Fruit fly (Drosophila melanogaster) whole organism, wandering third instar larva: ENCODE measurements around the gene CG9986.

Experiments
- HLH106 ChIP-seq: fragments of 200-800 bp; optimal IDR thresholded peaks from 3 replicates; lab custom pipeline; 2019; ENCODE audit warnings: missing biosample characterization, mild to moderate bottlenecking, missing genetic modification characterization, moderate library complexity
- Myc ChIP-seq: fragments of >200 bp; optimal IDR thresholded peaks from 2 replicates; lab custom pipeline; 2017
- N ChIP-seq: fragments of >200 bp; optimal IDR thresholded peaks from 2 replicates; lab custom pipeline; 2018; ENCODE audit warnings: missing biosample characterization, missing external identifiers, missing genetic modification characterization
- fru ChIP-seq: fragments of 200-800 bp; sonication (Bioruptor generic); optimal IDR thresholded peaks from 3 replicates; lab custom pipeline; 2016; ENCODE audit warnings: missing biosample characterization, mild to moderate bottlenecking, missing genetic modification characterization
- lola ChIP-seq: fragments of >200 bp; optimal IDR thresholded peaks from 2 replicates; lab custom pipeline; 2017; ENCODE audit warnings: missing biosample characterization, missing genetic modification characterization
- psq ChIP-seq: fragments of 200-800 bp; sonication (Bioruptor generic); optimal IDR thresholded peaks from 3 replicates; lab custom pipeline; 2017; ENCODE audit warnings: missing biosample characterization, mild to moderate bottlenecking, missing genetic modification characterization, moderate library complexity
- rgr ChIP-seq: fragments of 200-800 bp; sonication (Bioruptor generic); optimal IDR thresholded peaks from 3 replicates; lab custom pipeline; 2016; ENCODE audit warnings: missing biosample characterization, mild to moderate bottlenecking, missing genetic modification characterization
- usp ChIP-seq: fragments of >200 bp; optimal IDR thresholded peaks from 2 replicates; lab custom pipeline; 2017; ENCODE audit warnings: missing biosample characterization, missing genetic modification characterization

DNA sequence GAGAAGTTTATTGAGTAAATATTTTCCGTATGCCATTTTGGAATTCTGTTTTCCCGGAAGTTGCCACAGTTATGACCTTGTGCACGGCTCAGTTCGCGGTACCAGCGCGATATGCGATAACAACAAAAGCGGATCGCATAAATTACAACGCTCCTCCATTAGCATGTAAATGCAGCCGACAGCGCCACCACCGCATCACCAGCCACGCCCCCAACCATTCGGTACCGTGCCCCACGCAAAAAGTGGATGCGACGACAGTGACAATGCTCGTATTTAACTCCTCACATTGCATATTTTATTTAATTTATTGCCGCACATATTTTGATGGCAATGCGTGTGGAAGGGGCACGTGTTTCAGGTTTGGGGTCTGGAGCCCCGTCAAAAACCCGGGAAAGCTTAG lies 17.2 kb downstream of the CG9986 start:
- TF ChIP-seq Myc (no peak), psq (GFP tag; lab: Kevin White, UChicago) (no peak), N (GFP tag; lab: Kevin White, UChicago) (no peak), fru (no peak), lola (no peak), usp (GFP tag; lab: Kevin White, UChicago) (no peak), HLH106 (tag; lab: Kevin White, UChicago) (no peak), rgr (no peak)
